Worm (Caenorhabditis elegans): Measurements from ENCODE around the gene D1054.9.

DNA sequence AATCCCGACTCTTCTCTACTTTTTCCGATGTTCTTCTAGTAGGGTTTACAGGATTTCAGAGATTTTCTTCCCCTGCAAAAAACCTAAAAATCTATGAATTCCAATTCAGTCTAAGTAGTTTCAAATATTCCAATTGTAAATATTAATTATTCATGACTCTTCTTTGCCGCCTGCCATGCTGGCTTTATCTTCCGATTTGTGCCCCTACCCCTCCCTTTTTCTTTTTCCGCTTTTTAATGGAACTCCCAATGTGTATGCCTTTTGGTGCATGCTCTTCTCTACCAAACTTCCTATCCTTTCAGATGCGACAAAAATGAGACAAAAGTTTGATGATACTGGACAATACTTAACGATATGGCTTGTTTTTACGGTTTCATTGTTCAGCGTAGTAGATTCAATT is 33.9 kb upstream of the D1054.9 start, which contains the start of gene nrx-1:
- TF ChIP-seq him-1 (tag; optimal IDR thresholded peaks at IDR 0.05) (no peak), dao-5 (tag; optimal IDR thresholded peaks at IDR 0.05) (no peak), W03F9.2 (tag; optimal IDR thresholded peaks at IDR 0.05) (no peak)

Measured in whole organism, L4/young adult.